Fruit fly (Drosophila melanogaster) whole organism, embryonic: Measurements from ENCODE around the gene CG15201.

Experiments
- C15 ChIP-seq: fragments of 200-800 bp; sonication (Bioruptor generic); IDR thresholded peaks from 3 replicates; pipeline ENCODE4 v1.3.6; 2022; ENCODE audit warnings: missing biosample characterization, missing genetic modification characterization
- CG1024 ChIP-seq: fragments of 200-800 bp; sonication (Bioruptor generic); IDR thresholded peaks from 2 replicates; pipeline ENCODE4 v1.3.6; 2022; ENCODE audit warnings: missing biosample characterization, missing genetic modification characterization
- CG10321 ChIP-seq: fragments of 200-800 bp; sonication (Bioruptor generic); IDR thresholded peaks from 2 replicates; pipeline ENCODE4 v1.3.6; 2022; ENCODE audit warnings: missing biosample characterization, missing genetic modification characterization
- CG10565 ChIP-seq: fragments of 200-800 bp; sonication (Bioruptor generic); optimal IDR thresholded peaks from 3 replicates; lab custom pipeline; 2016; ENCODE audit warnings: missing biosample characterization, mild to moderate bottlenecking, missing genetic modification characterization
- CG10654 ChIP-seq: fragments of 200-800 bp; sonication (Bioruptor generic); optimal IDR thresholded peaks from 2 replicates; lab custom pipeline; 2016; ENCODE audit warnings: missing biosample characterization, missing genetic modification characterization
- CG11456 ChIP-seq: fragments of 200-800 bp; sonication (Bioruptor generic); IDR thresholded peaks from 3 replicates; pipeline ENCODE4 v1.3.6; 2022; ENCODE audit warnings: missing biosample characterization, missing genetic modification characterization
- CG11695 ChIP-seq: fragments of 200-800 bp; sonication (Bioruptor generic); IDR thresholded peaks from 3 replicates; pipeline ENCODE4 v1.3.6; 2022; ENCODE audit warnings: missing biosample characterization, missing genetic modification characterization
- CG11723 ChIP-seq: fragments of 200-800 bp; sonication (Bioruptor generic); optimal IDR thresholded peaks from 2 replicates; lab custom pipeline; 2017; ENCODE audit warnings: missing biosample characterization, mild to moderate bottlenecking, missing genetic modification characterization
- CG14860 ChIP-seq: fragments of 200-800 bp; sonication (Bioruptor generic); IDR thresholded peaks from 3 replicates; pipeline ENCODE4 v1.3.6; 2022; ENCODE audit warnings: missing biosample characterization, missing genetic modification characterization; ENCODE audit not compliant: partially characterized antibody
- CG1647 ChIP-seq: fragments of 200-800 bp; sonication (Bioruptor generic); optimal IDR thresholded peaks from 3 replicates; lab custom pipeline; 2016; ENCODE audit warnings: missing biosample characterization, missing genetic modification characterization
- CG16863 ChIP-seq: fragments of 200-800 bp; sonication (Bioruptor generic); optimal IDR thresholded peaks from 3 replicates; lab custom pipeline; 2016; ENCODE audit warnings: missing biosample characterization, missing genetic modification characterization
- CG17612 ChIP-seq: fragments of 200-800 bp; sonication (Bioruptor generic); IDR thresholded peaks from 2 replicates; pipeline ENCODE4 v1.3.6; 2022; ENCODE audit warnings: missing biosample characterization, missing genetic modification characterization
- CG17912 ChIP-seq: fragments of 200-800 bp; sonication (Bioruptor generic); optimal IDR thresholded peaks from 2 replicates; lab custom pipeline; 2018; ENCODE audit warnings: missing biosample characterization, mild to moderate bottlenecking, missing genetic modification characterization
- CG18619 ChIP-seq: fragments of 200-800 bp; sonication (Bioruptor generic); optimal IDR thresholded peaks from 3 replicates; lab custom pipeline; 2017; ENCODE audit warnings: missing biosample characterization, mild to moderate bottlenecking, missing genetic modification characterization
- CG2116 ChIP-seq: fragments of 200-800 bp; sonication (Bioruptor generic); optimal IDR thresholded peaks from 3 replicates; lab custom pipeline; 2018; ENCODE audit warnings: missing biosample characterization, mild to moderate bottlenecking, missing genetic modification characterization
- CG2202 ChIP-seq: fragments of 200-800 bp; sonication (Bioruptor generic); optimal IDR thresholded peaks from 2 replicates; lab custom pipeline; 2018; ENCODE audit warnings: missing biosample characterization, mild to moderate bottlenecking, missing genetic modification characterization
- CG3163 ChIP-seq: fragments of 200-800 bp; sonication (Bioruptor generic); optimal IDR thresholded peaks from 3 replicates; lab custom pipeline; 2016; ENCODE audit warnings: missing biosample characterization, missing genetic modification characterization
- CG34376 ChIP-seq: fragments of 200-800 bp; sonication (Bioruptor generic); optimal IDR thresholded peaks from 2 replicates; lab custom pipeline; 2018; ENCODE audit warnings: missing biosample characterization, mild to moderate bottlenecking, missing genetic modification characterization
- CG4282 ChIP-seq: fragments of 200-800 bp; sonication (Bioruptor generic); optimal IDR thresholded peaks from 2 replicates; lab custom pipeline; 2016; ENCODE audit warnings: missing biosample characterization, missing genetic modification characterization
- CG4424 ChIP-seq: fragments of 200-800 bp; sonication (Bioruptor generic); optimal IDR thresholded peaks from 3 replicates; lab custom pipeline; 2016; ENCODE audit warnings: missing biosample characterization, missing genetic modification characterization
- CG4730 ChIP-seq: fragments of 200-800 bp; sonication (Bioruptor generic); IDR thresholded peaks from 2 replicates; pipeline ENCODE4 v1.3.6; 2022; ENCODE audit warnings: missing biosample characterization, missing genetic modification characterization
- CG6683 ChIP-seq: fragments of 200-800 bp; sonication (Bioruptor generic); optimal IDR thresholded peaks from 2 replicates; lab custom pipeline; 2017; ENCODE audit warnings: missing biosample characterization, mild to moderate bottlenecking, missing genetic modification characterization, missing genetic modification reagents
- CG7928 ChIP-seq: fragments of 200-800 bp; sonication (Bioruptor generic); optimal IDR thresholded peaks from 2 replicates; lab custom pipeline; 2017; ENCODE audit warnings: missing biosample characterization, mild to moderate bottlenecking, missing genetic modification characterization
- CG7963 ChIP-seq: fragments of 200-800 bp; sonication (Bioruptor generic); IDR thresholded peaks from 3 replicates; pipeline ENCODE4 v1.3.6; 2022; ENCODE audit warnings: missing biosample characterization, missing genetic modification characterization; ENCODE audit not compliant: partially characterized antibody
- CG9215 ChIP-seq: fragments of 200-800 bp; sonication (Bioruptor generic); IDR thresholded peaks from 2 replicates; pipeline ENCODE4 v1.3.6; 2022; ENCODE audit warnings: missing biosample characterization, missing genetic modification characterization
- CG9437 ChIP-seq: fragments of 200-800 bp; sonication (Bioruptor generic); optimal IDR thresholded peaks from 2 replicates; lab custom pipeline; 2018; ENCODE audit warnings: missing biosample characterization, mild to moderate bottlenecking, missing genetic modification characterization
- CG9817 ChIP-seq: fragments of 200-800 bp; sonication (Bioruptor generic); optimal IDR thresholded peaks from 2 replicates; lab custom pipeline; 2018; ENCODE audit warnings: missing biosample characterization, mild to moderate bottlenecking, missing genetic modification characterization, moderate library complexity
- D ChIP-seq, 2 experiments: fragments of 200-800 bp in 1 of 2; fragments of >200 bp in 1 of 2; sonication (Bioruptor generic) in 1 of 2; optimal IDR thresholded peaks; 2 replicates in 1 of 2; 3 replicates in 1 of 2; lab custom pipeline; 2017; ENCODE audit warnings: mild to moderate bottlenecking in 1 of 2, missing biosample characterization in 1 of 2, missing genetic modification characterization in 1 of 2, missing genetic modification reagents in 1 of 2
- Deaf1 ChIP-seq: fragments of 200-800 bp; optimal IDR thresholded peaks from 3 replicates; lab custom pipeline; 2019; ENCODE audit warnings: missing biosample characterization, mild to moderate bottlenecking, missing genetic modification characterization, moderate library complexity
- Fer3 ChIP-seq: fragments of 200-800 bp; sonication (Bioruptor generic); optimal IDR thresholded peaks from 2 replicates; lab custom pipeline; 2018; ENCODE audit warnings: missing biosample characterization, mild to moderate bottlenecking, missing genetic modification characterization, moderate library complexity
- H15 ChIP-seq: fragments of 200-800 bp; sonication (Bioruptor generic); IDR thresholded peaks from 3 replicates; pipeline ENCODE4 v1.3.6; 2022; ENCODE audit warnings: missing biosample characterization, missing genetic modification characterization
- Hey ChIP-seq: fragments of 200-800 bp; sonication (Bioruptor generic); optimal IDR thresholded peaks from 3 replicates; lab custom pipeline; 2018; ENCODE audit warnings: missing biosample characterization, mild to moderate bottlenecking, missing genetic modification characterization
- Hr39 ChIP-seq: fragments of >200 bp; optimal IDR thresholded peaks from 2 replicates; lab custom pipeline; 2017
- Hr51 ChIP-seq, 2 experiments: fragments of 200-800 bp; sonication (Bioruptor generic); optimal IDR thresholded peaks; 2 replicates in 1 of 2; 3 replicates in 1 of 2; lab custom pipeline; 2016 to 2018; ENCODE audit warnings: missing biosample characterization in 2 of 2, missing genetic modification characterization in 2 of 2, mild to moderate bottlenecking in 1 of 2, moderate library complexity in 1 of 2
- Max ChIP-seq: fragments of 200-800 bp; sonication (Bioruptor generic); optimal IDR thresholded peaks from 2 replicates; lab custom pipeline; 2016; ENCODE audit warnings: missing biosample characterization, mild to moderate bottlenecking, missing genetic modification characterization
- Med ChIP-seq: fragments of 200-800 bp; sonication (Bioruptor generic); peaks from one replicate; lab custom pipeline; 2016; ENCODE audit warnings: missing biosample characterization, missing genetic modification characterization, mild to moderate bottlenecking, inconsistent platforms, moderate library complexity
- NC2β ChIP-seq: fragments of 200-800 bp; sonication (Bioruptor generic); optimal IDR thresholded peaks from 2 replicates; lab custom pipeline; 2016; ENCODE audit warnings: missing biosample characterization, missing genetic modification characterization
- Neu2 ChIP-seq: fragments of 200-800 bp; sonication (Bioruptor generic); optimal IDR thresholded peaks from 3 replicates; lab custom pipeline; 2016; ENCODE audit warnings: missing biosample characterization, missing genetic modification characterization, borderline replicate concordance
- Nf-YC ChIP-seq: fragments of 200-800 bp; optimal IDR thresholded peaks from 3 replicates; lab custom pipeline; 2019; ENCODE audit warnings: missing biosample characterization, mild to moderate bottlenecking, missing genetic modification characterization, moderate library complexity
- Usf ChIP-seq: fragments of 200-800 bp; sonication (Bioruptor generic); optimal IDR thresholded peaks from 2 replicates; lab custom pipeline; 2017; ENCODE audit warnings: missing genotype, missing biosample characterization, missing genetic modification characterization
- ase ChIP-seq: fragments of 200-800 bp; sonication (Bioruptor generic); IDR thresholded peaks from 3 replicates; pipeline ENCODE4 v1.3.6; 2022; ENCODE audit warnings: missing biosample characterization, missing genetic modification characterization
- ash1 ChIP-seq: fragments of 200-800 bp; sonication (Bioruptor generic); optimal IDR thresholded peaks from 2 replicates; lab custom pipeline; 2018; ENCODE audit warnings: missing biosample characterization, mild to moderate bottlenecking, missing genetic modification characterization
- cwo ChIP-seq: fragments of 200-800 bp; sonication (Bioruptor generic); optimal IDR thresholded peaks from 3 replicates; lab custom pipeline; 2017; ENCODE audit warnings: missing biosample characterization, missing genetic modification characterization, mild to moderate bottlenecking, moderate library complexity, missing genetic modification reagents
- lmd ChIP-seq: fragments of 200-800 bp; sonication (Bioruptor generic); IDR thresholded peaks from 2 replicates; pipeline ENCODE4 v1.3.6; 2022; ENCODE audit warnings: missing biosample characterization, missing genetic modification characterization
- mam ChIP-seq: fragments of 200-800 bp; sonication (Bioruptor generic); optimal IDR thresholded peaks from 3 replicates; lab custom pipeline; 2016; ENCODE audit warnings: missing biosample characterization, missing genetic modification characterization
- pb ChIP-seq: fragments of 200-800 bp; sonication (Bioruptor generic); optimal IDR thresholded peaks from 3 replicates; lab custom pipeline; 2016; ENCODE audit warnings: missing biosample characterization, missing genetic modification characterization
- psq ChIP-seq: fragments of 200-800 bp; sonication (Bioruptor generic); optimal IDR thresholded peaks from 2 replicates; lab custom pipeline; 2017; ENCODE audit warnings: missing biosample characterization, missing genetic modification characterization
- rib ChIP-seq: fragments of 200-800 bp; sonication (Bioruptor generic); IDR thresholded peaks from 2 replicates; pipeline ENCODE4 v1.3.6; 2022; ENCODE audit warnings: missing biosample characterization, missing genetic modification characterization
- vvl ChIP-seq: fragments of 200-800 bp; sonication (Bioruptor generic); IDR thresholded peaks from 2 replicates; pipeline ENCODE4 v1.3.6; 2022; ENCODE audit warnings: missing biosample characterization, missing genetic modification characterization

Gene CG15201

dm6 chrX:11108148-11108844 lies 35.6 kb upstream of the CG15201 start, which contains the start of gene Hsp60A (continued):
- no peak for TF ChIP-seq Usf
- TF ChIP-seq ash1 (GFP tag; lab: Kevin White, UChicago), result no peak
- TF ChIP-seq CG10565 (GFP tag; lab: Kevin White, UChicago), result no peak
- peak; percentile 74 for TF ChIP-seq CG2116 (GFP tag; lab: Kevin White, UChicago)
- TF ChIP-seq C15, result no peak
- TF ChIP-seq CG11723 (GFP tag; lab: Kevin White, UChicago), result no peak
- no peak for TF ChIP-seq H15
- TF ChIP-seq pb, result no peak
- TF ChIP-seq CG34376 (GFP tag; lab: Kevin White, UChicago), result peak; percentile 6
- no peak for TF ChIP-seq Deaf1 (tag; lab: Kevin White, UChicago)
- peak; percentile 34 for TF ChIP-seq mam
- no peak for TF ChIP-seq Neu2 (GFP tag; lab: Kevin White, UChicago)
- TF ChIP-seq Hr51 (GFP tag; optimal IDR thresholded peaks at IDR 0.05; lab: Kevin White, UChicago), result peak in 1 of 2 experiments; percentile 56
- no peak for TF ChIP-seq CG7928 (GFP tag; lab: Kevin White, UChicago)
- peak; percentile 56 for TF ChIP-seq CG9817 (tag; lab: Kevin White, UChicago)
- no peak for TF ChIP-seq NC2β
- TF ChIP-seq CG3163 (GFP tag; lab: Kevin White, UChicago), result no peak
- no peak for TF ChIP-seq CG16863
- TF ChIP-seq CG9437, result peak; percentile 98
- peak; percentile 17 for TF ChIP-seq CG18619 (GFP tag; lab: Kevin White, UChicago)
- TF ChIP-seq psq (GFP tag; lab: Kevin White, UChicago), result no peak
- no peak for TF ChIP-seq CG6683 (GFP tag; lab: Kevin White, UChicago)
- TF ChIP-seq Med, result peak; percentile 69
- TF ChIP-seq Hr39, result no peak
- TF ChIP-seq CG11456 (GFP tag; lab: Robert Waterston, UW), result 0 out of 3 replicates have a peak, but pooled peaks have one; percentile 8
- TF ChIP-seq Max (GFP tag; lab: Kevin White, UChicago), result peak; percentile 65
- TF ChIP-seq CG11695 (GFP tag; lab: Robert Waterston, UW), result no peak
- TF ChIP-seq CG17912 (GFP tag; lab: Kevin White, UChicago), result no peak
- 0 out of 2 replicates have a peak, but pooled peaks have one; percentile 25 for TF ChIP-seq CG9215
- TF ChIP-seq CG7963 (GFP tag; lab: Robert Waterston, UW), result 0 out of 3 replicates have a peak, but pooled peaks have one; percentile 54
- no peak for TF ChIP-seq D (optimal IDR thresholded peaks at IDR 0.05; lab: Kevin White, UChicago)
- no peak for TF ChIP-seq D (GFP tag; optimal IDR thresholded peaks at IDR 0.05; lab: Kevin White, UChicago)
- no peak for TF ChIP-seq CG17612 (GFP tag; lab: Robert Waterston, UW)
- no peak for TF ChIP-seq CG4282
- no peak for TF ChIP-seq rib (GFP tag; lab: Robert Waterston, UW)
- peak; percentile 54 for TF ChIP-seq Fer3 (tag; lab: Kevin White, UChicago)
- TF ChIP-seq Hey (tag; lab: Kevin White, UChicago), result no peak
- no peak for TF ChIP-seq CG1647
- peak; percentile 31; the same call in 1 of the 3 replicates for TF ChIP-seq ase
- TF ChIP-seq CG10321 (GFP tag; lab: Robert Waterston, UW), result no peak
- TF ChIP-seq CG1024 (GFP tag; lab: Robert Waterston, UW), result no peak
- TF ChIP-seq CG14860 (GFP tag; lab: Robert Waterston, UW), result peak; percentile 77
- peak; percentile 53 for TF ChIP-seq Nf-YC
- TF ChIP-seq lmd, result peak; percentile 38; the same call in 1 of the 2 replicates
- peak; percentile 23 for TF ChIP-seq CG10654 (GFP tag; lab: Kevin White, UChicago)
- TF ChIP-seq CG2202, result no peak
- TF ChIP-seq CG4424 (GFP tag; lab: Kevin White, UChicago), result peak; percentile 34
- 0 out of 2 replicates have a peak, but pooled peaks have one; percentile 15 for TF ChIP-seq CG4730 (GFP tag; lab: Robert Waterston, UW)
- no peak for TF ChIP-seq cwo (GFP tag; lab: Kevin White, UChicago)
- TF ChIP-seq vvl (GFP tag; lab: Robert Waterston, UW), result 0 out of 2 replicates have a peak, but pooled peaks have one; percentile 18
